Fruit fly (Drosophila melanogaster): Measurements from ENCODE around the gene Mps1.

The Mps1 gene

dm6 chr3R:17682244-17682773, 11.2 kb downstream of the Mps1 start, which contains the start of the genes alt and CG7655:
Gene alt (minus strand): TSS chr3R:17682515.
Gene CG7655 (plus strand): TSS chr3R:17682669.
- TF ChIP-seq NC2α (GFP tag; optimal IDR thresholded peaks at IDR 0.05) (no peak), tio (GFP tag; optimal IDR thresholded peaks at IDR 0.05) (no peak), pita (GFP tag; optimal IDR thresholded peaks at IDR 0.05) (peak; percentile 99), caup (GFP tag; optimal IDR thresholded peaks at IDR 0.05; ENCODE audit: severe bottlenecking) (peak; percentile 27), corto (GFP tag; optimal IDR thresholded peaks at IDR 0.05) (no peak), D (optimal IDR thresholded peaks at IDR 0.05) (peak; percentile 6), D (GFP tag; optimal IDR thresholded peaks at IDR 0.05) (no peak), CG9932 (GFP tag; IDR thresholded peaks at IDR 0.05) (no peak), scrt (GFP tag; optimal IDR thresholded peaks at IDR 0.05) (no peak), CG7928 (GFP tag; optimal IDR thresholded peaks at IDR 0.05) (peak; percentile 17), pho (GFP tag; optimal IDR thresholded peaks at IDR 0.05) (peak; percentile 44), CG12071 (GFP tag; optimal IDR thresholded peaks at IDR 0.05) (no peak), CG7745 (tag; optimal IDR thresholded peaks at IDR 0.05) (no peak), CG15011 (GFP tag; optimal IDR thresholded peaks at IDR 0.05) (no peak), Six4 (GFP tag; optimal IDR thresholded peaks at IDR 0.05) (no peak), CG34422 (GFP tag; IDR thresholded peaks at IDR 0.05) (no peak), CG33213 (GFP tag; optimal IDR thresholded peaks at IDR 0.05) (peak; percentile 90), CG13775 (GFP tag; optimal IDR thresholded peaks at IDR 0.05) (no peak), CG4730 (GFP tag; IDR thresholded peaks at IDR 0.05) (no peak), Trl (optimal IDR thresholded peaks at IDR 0.05) (no peak), Trl (GFP tag; optimal IDR thresholded peaks at IDR 0.05) (peak; percentile 52), crc (GFP tag; optimal IDR thresholded peaks at IDR 0.05) (no peak), Stat92E (GFP tag; optimal IDR thresholded peaks at IDR 0.05) (peak in 1 of 3 experiments; percentile 62), disco-r (GFP tag; optimal IDR thresholded peaks at IDR 0.05) (no peak), Ets97D (GFP tag; optimal IDR thresholded peaks at IDR 0.05) (peak; percentile 95), zen (tag; optimal IDR thresholded peaks at IDR 0.05) (peak; percentile 30), nom (GFP tag; optimal IDR thresholded peaks at IDR 0.05) (peak; percentile 46), CG17186 (GFP tag; optimal IDR thresholded peaks at IDR 0.05) (peak; percentile 67), CG6813 (GFP tag; optimal IDR thresholded peaks at IDR 0.05) (no peak), Dip3 (GFP tag; optimal IDR thresholded peaks at IDR 0.05) (peak; percentile 32), org-1 (GFP tag; optimal IDR thresholded peaks at IDR 0.05) (no peak), sug (tag; optimal IDR thresholded peaks at IDR 0.05) (peak; percentile 46), bowl (GFP tag; IDR thresholded peaks at IDR 0.05) (no peak), Camta (GFP tag; optimal IDR thresholded peaks at IDR 0.05) (no peak), CG3847 (GFP tag; IDR thresholded peaks at IDR 0.05) (no peak), zen2 (GFP tag; IDR thresholded peaks at IDR 0.05; ENCODE audit: partially characterized antibody) (no peak), CG10366 (GFP tag; IDR thresholded peaks at IDR 0.05) (no peak), pan (optimal IDR thresholded peaks at IDR 0.05) (no peak), pan (GFP tag; optimal IDR thresholded peaks at IDR 0.05 in 1 of 2, IDR thresholded peaks at IDR 0.05 in 1 of 2) (no peak), seq (GFP tag; IDR thresholded peaks at IDR 0.05) (no peak), tx (GFP tag; optimal IDR thresholded peaks at IDR 0.05) (no peak), Lim3 (GFP tag; IDR thresholded peaks at IDR 0.05) (no peak), CG7786 (GFP tag; optimal IDR thresholded peaks at IDR 0.05) (peak; percentile 9), CG8290 (GFP tag; optimal IDR thresholded peaks at IDR 0.05) (peak; percentile 41), CG8290 (tag; optimal IDR thresholded peaks at IDR 0.05) (peak in 1 of 2 experiments; percentile 86), CG10274 (GFP tag; optimal IDR thresholded peaks at IDR 0.05) (no peak), CG14710 (tag; optimal IDR thresholded peaks at IDR 0.05) (peak; percentile 76), row (GFP tag; IDR thresholded peaks at IDR 0.05) (no peak), Bteb2 (GFP tag; optimal IDR thresholded peaks at IDR 0.05) (no peak), cato (GFP tag; optimal IDR thresholded peaks at IDR 0.05; ENCODE audit: borderline replicate concordance) (no peak), phol (tag; optimal IDR thresholded peaks at IDR 0.05) (peak; percentile 86), CG9876 (GFP tag; optimal IDR thresholded peaks at IDR 0.05) (peak; percentile 9)
